Worm (Caenorhabditis elegans): Measurements from ENCODE around the gene K09C8.7.

ce11 chrX:10910716-10911115 lies 40.5 kb downstream of the K09C8.7 start, which contains the start of gene F47B10.8:
- TF ChIP-seq mdl-1 (tag; optimal IDR thresholded peaks at IDR 0.05) (no peak), nhr-12 (tag; optimal IDR thresholded peaks at IDR 0.05) (no peak), ztf-4 (tag; optimal IDR thresholded peaks at IDR 0.05) (no peak), pqm-1 (tag; optimal IDR thresholded peaks at IDR 0.05) (no peak), ZK546.5 (tag; optimal IDR thresholded peaks at IDR 0.05) (no peak), fkh-10 (GFP tag; optimal IDR thresholded peaks at IDR 0.05) (no peak), lsy-12 (tag; optimal IDR thresholded peaks at IDR 0.05) (no peak), ama-1 (optimal IDR thresholded peaks at IDR 0.05) (no peak), skn-1 (tag; optimal IDR thresholded peaks at IDR 0.05) (no peak), ceh-82 (tag; optimal IDR thresholded peaks at IDR 0.05) (no peak), unc-62 (GFP tag; optimal IDR thresholded peaks at IDR 0.05) (no peak), fkh-2 (tag; optimal IDR thresholded peaks at IDR 0.05) (no peak), nhr-77 (tag; optimal IDR thresholded peaks at IDR 0.05) (no peak), pha-4 (tag; optimal IDR thresholded peaks at IDR 0.05) (no peak)

All from whole organism, L3 larva.